Fruit fly (Drosophila melanogaster): ENCODE measurements around the gene Droj2.

Gene Droj2

dm6 chr3R:13388160-13388870 lies 6.4 kb downstream of the Droj2 start, which contains the start of gene CG9799:
TSS of gene CG9799 (minus strand) at chr3R:13388709.
- TF ChIP-seq Snoo (tag; optimal IDR thresholded peaks at IDR 0.05) (no peak), EcR (GFP tag; optimal IDR thresholded peaks at IDR 0.05) (no peak), CG32121 (GFP tag; IDR thresholded peaks at IDR 0.05) (no peak), rn (GFP tag; IDR thresholded peaks at IDR 0.05) (no peak), Ets98B (GFP tag; IDR thresholded peaks at IDR 0.05) (no peak), CG13204 (GFP tag; optimal IDR thresholded peaks at IDR 0.05) (no peak), CG14655 (GFP tag; optimal IDR thresholded peaks at IDR 0.05) (no peak), Pif1A (GFP tag; optimal IDR thresholded peaks at IDR 0.05) (no peak)

- TF ChIP-seq CG34367 (tag; optimal IDR thresholded peaks at IDR 0.05) (no peak), CG8301 (tag; optimal IDR thresholded peaks at IDR 0.05) (no peak), CG14655 (GFP tag; optimal IDR thresholded peaks at IDR 0.05) (no peak), CG17806 (tag; optimal IDR thresholded peaks at IDR 0.05) (no peak)
Observed at dm6 chr3R:13390490-13390889, 8.6 kb downstream of the Droj2 start.

dm6 chr3R:13393009-13393408 lies 11.1 kb downstream of the Droj2 start:
- no peak for TF ChIP-seq CG12605 (GFP tag; IDR thresholded peaks at IDR 0.05)
- TF ChIP-seq gl (tag; optimal IDR thresholded peaks at IDR 0.05), result no peak
- TF ChIP-seq CG32121 (GFP tag; IDR thresholded peaks at IDR 0.05), result no peak
- no peak for TF ChIP-seq CG34367 (tag; optimal IDR thresholded peaks at IDR 0.05)
- TF ChIP-seq D1 (tag; optimal IDR thresholded peaks at IDR 0.05), result no peak
- no peak for TF ChIP-seq Pif1B (GFP tag; optimal IDR thresholded peaks at IDR 0.05)
- no peak for TF ChIP-seq rn (GFP tag; IDR thresholded peaks at IDR 0.05)

- TF ChIP-seq Snoo (tag; optimal IDR thresholded peaks at IDR 0.05), result no peak
- peak; percentile 48; the same call in 2 of the 3 replicates for TF ChIP-seq CG4496 (GFP tag; IDR thresholded peaks at IDR 0.05)
- no peak for TF ChIP-seq CG34367 (tag; optimal IDR thresholded peaks at IDR 0.05)
- no peak for TF ChIP-seq gl (tag; optimal IDR thresholded peaks at IDR 0.05)
- no peak for TF ChIP-seq EcR (GFP tag; optimal IDR thresholded peaks at IDR 0.05)
Observed at dm6 chr3R:13395133-13395532, 13.2 kb downstream of the Droj2 start, which contains the start of gene CCHa2. TSS of gene CCHa2 (minus strand) at chr3R:13395197.

- TF ChIP-seq CG32121 (GFP tag; IDR thresholded peaks at IDR 0.05) (no peak), D1 (tag; optimal IDR thresholded peaks at IDR 0.05) (no peak)
Observed at dm6 chr3R:13397040-13397439, 15.1 kb downstream of the Droj2 start, which contains the start of gene CG14374. TSS of gene CG14374 (minus strand) at chr3R:13397140.

dm6 chr3R:13397535-13397934 lies 15.6 kb downstream of the Droj2 start, which contains the start of gene CG14377:
TSS of gene CG14377 (plus strand) at chr3R:13397835.
- TF ChIP-seq CG14655 (GFP tag; optimal IDR thresholded peaks at IDR 0.05) (no peak), D1 (tag; optimal IDR thresholded peaks at IDR 0.05) (no peak), CG32121 (GFP tag; IDR thresholded peaks at IDR 0.05) (no peak), Snoo (tag; optimal IDR thresholded peaks at IDR 0.05) (no peak), CG34367 (tag; optimal IDR thresholded peaks at IDR 0.05) (no peak), Pif1A (GFP tag; optimal IDR thresholded peaks at IDR 0.05) (no peak), rn (GFP tag; IDR thresholded peaks at IDR 0.05) (no peak), CG13204 (GFP tag; optimal IDR thresholded peaks at IDR 0.05) (no peak), CG12605 (GFP tag; IDR thresholded peaks at IDR 0.05) (no peak), CG4496 (GFP tag; IDR thresholded peaks at IDR 0.05) (no peak), Pif1B (GFP tag; optimal IDR thresholded peaks at IDR 0.05) (no peak), CG8159 (tag; optimal IDR thresholded peaks at IDR 0.05) (no peak), CG10348 (GFP tag; IDR thresholded peaks at IDR 0.05) (no peak), CG17806 (tag; optimal IDR thresholded peaks at IDR 0.05) (no peak), CG8301 (tag; optimal IDR thresholded peaks at IDR 0.05) (no peak)

- peak; percentile 71; the same call in 1 of the 2 replicates for TF ChIP-seq CG12605 (GFP tag; IDR thresholded peaks at IDR 0.05)
- peak; percentile 92 for TF ChIP-seq Pif1A (GFP tag; optimal IDR thresholded peaks at IDR 0.05)
- peak; percentile 91 for TF ChIP-seq CG34367 (tag; optimal IDR thresholded peaks at IDR 0.05)
- peak; percentile 79 for TF ChIP-seq EcR (GFP tag; optimal IDR thresholded peaks at IDR 0.05)
- TF ChIP-seq CG8159 (tag; optimal IDR thresholded peaks at IDR 0.05), result peak; percentile 95
- peak; percentile 94 for TF ChIP-seq Pif1B (GFP tag; optimal IDR thresholded peaks at IDR 0.05)
- peak; percentile 90 for TF ChIP-seq D1 (tag; optimal IDR thresholded peaks at IDR 0.05)
- peak; percentile 90 for TF ChIP-seq CG13204 (GFP tag; optimal IDR thresholded peaks at IDR 0.05)
- TF ChIP-seq CG14655 (GFP tag; optimal IDR thresholded peaks at IDR 0.05), result peak; percentile 95
- peak; percentile 94 for TF ChIP-seq CG17806 (tag; optimal IDR thresholded peaks at IDR 0.05)
- peak; percentile 80 for TF ChIP-seq Ets98B (GFP tag; IDR thresholded peaks at IDR 0.05)
- peak; percentile 64; the same call in 2 of the 3 replicates for TF ChIP-seq fd96Ca (GFP tag; IDR thresholded peaks at IDR 0.05)
- TF ChIP-seq CG15710 (tag; optimal IDR thresholded peaks at IDR 0.05), result peak; percentile 94
- TF ChIP-seq CG8301 (tag; optimal IDR thresholded peaks at IDR 0.05), result peak; percentile 94
- peak; percentile 64; the same call in 1 of the 2 replicates for TF ChIP-seq CG10348 (GFP tag; IDR thresholded peaks at IDR 0.05)
- TF ChIP-seq gl (tag; optimal IDR thresholded peaks at IDR 0.05), result peak; percentile 77
- peak; percentile 90 for TF ChIP-seq CG4496 (GFP tag; IDR thresholded peaks at IDR 0.05)
- peak; percentile 71 for TF ChIP-seq rn (GFP tag; IDR thresholded peaks at IDR 0.05)
- peak; percentile 90 for TF ChIP-seq Snoo (tag; optimal IDR thresholded peaks at IDR 0.05)
- TF ChIP-seq CG32121 (GFP tag; IDR thresholded peaks at IDR 0.05), result peak; percentile 87
- peak; percentile 94 for TF ChIP-seq CG9948 (tag; optimal IDR thresholded peaks at IDR 0.05)
Observed at dm6 chr3R:13400902-13401721, 19.2 kb downstream of the Droj2 start.

Measured in whole organism, pupa.